Worm (Caenorhabditis elegans) whole organism, L1 larva: ENCODE results near the gene ZK856.4.

ENCODE experiments used
- C16A3.4 ChIP-seq: fragments of 150-350 bp; optimal IDR thresholded peaks from 2 replicates; lab custom pipeline; 2014; ENCODE audit warnings: missing biosample characterization, missing genetic modification characterization
- C34B4.2 ChIP-seq: sonication (generic microtip); optimal IDR thresholded peaks from 2 replicates; lab custom pipeline; 2017; ENCODE audit warnings: mild to moderate bottlenecking, missing genetic modification characterization, missing compliant biosample characterization
- F16B12.6 ChIP-seq: fragments of 150-350 bp; optimal IDR thresholded peaks from 2 replicates; lab custom pipeline; 2014; ENCODE audit warnings: missing biosample characterization, missing genetic modification characterization
- aly-2 ChIP-seq: fragments of 150-350 bp; optimal IDR thresholded peaks from 2 replicates; lab custom pipeline; 2014; ENCODE audit warnings: missing biosample characterization, missing genetic modification characterization
- blmp-1 ChIP-seq: fragments of 150-350 bp; optimal IDR thresholded peaks from 2 replicates; lab custom pipeline; 2014; ENCODE audit warnings: missing biosample characterization, missing genetic modification characterization
- ceh-82 ChIP-seq, 3 experiments: fragments of 150-350 bp in 1 of 3; sonication (generic microtip) in 2 of 3; optimal IDR thresholded peaks; 2 replicates each; lab custom pipeline; 2014 to 2017; ENCODE audit warnings: missing biosample characterization in 3 of 3, missing genetic modification characterization in 3 of 3
- ceh-90 ChIP-seq: sonication (generic microtip); optimal IDR thresholded peaks from 2 replicates; lab custom pipeline; 2016; ENCODE audit warnings: missing genetic modification characterization, missing compliant biosample characterization
- dsc-1 ChIP-seq: sonication (generic microtip); optimal IDR thresholded peaks from 2 replicates; lab custom pipeline; 2016; ENCODE audit warnings: mild to moderate bottlenecking, missing genetic modification characterization, missing compliant biosample characterization
- efl-1 ChIP-seq, 4 experiments: fragments of 150-350 bp; optimal IDR thresholded peaks in 3 of 4; peaks in 1 of 4; 1 replicate in 1 of 4; 2 replicates in 3 of 4; lab custom pipeline; 2014; ENCODE audit warnings: missing biosample characterization in 2 of 4, missing genetic modification characterization in 2 of 4, missing genetic modification reagents in 2 of 4
- egl-13 ChIP-seq: sonication (generic microtip); optimal IDR thresholded peaks from 2 replicates; lab custom pipeline; 2016; ENCODE audit warnings: missing genotype, missing genetic modification reagents, missing genetic modification characterization, missing compliant biosample characterization
- egl-27 ChIP-seq, 2 experiments: fragments of 150-350 bp in 1 of 2; sonication (generic microtip); optimal IDR thresholded peaks; 3 replicates each; lab custom pipeline; 2017 to 2018; ENCODE audit warnings: missing biosample characterization in 2 of 2, missing genetic modification characterization in 2 of 2, missing genetic modification reagents in 2 of 2
- elt-2 ChIP-seq: sonication (generic microtip); optimal IDR thresholded peaks from 2 replicates; lab custom pipeline; 2016; ENCODE audit warnings: missing genetic modification characterization, mild to moderate bottlenecking, inconsistent platforms, missing compliant biosample characterization, missing genetic modification reagents
- ets-5 ChIP-seq: fragments of 200-800 bp; sonication (Bioruptor generic); IDR thresholded peaks from 2 replicates; pipeline ENCODE4 v1.3.6; 2022; ENCODE audit warnings: missing genetic modification characterization, missing compliant biosample characterization
- fkh-10 ChIP-seq: sonication (generic microtip); optimal IDR thresholded peaks from 2 replicates; lab custom pipeline; 2017; ENCODE audit warnings: missing biosample characterization, missing genetic modification reagents, missing genetic modification characterization
- fkh-4 ChIP-seq: sonication (generic microtip); optimal IDR thresholded peaks from 2 replicates; lab custom pipeline; 2016; ENCODE audit warnings: missing compliant biosample characterization, missing genetic modification characterization, borderline replicate concordance
- fkh-8 ChIP-seq: sonication (generic microtip); optimal IDR thresholded peaks from 2 replicates; lab custom pipeline; 2016; ENCODE audit warnings: mild to moderate bottlenecking, missing genetic modification characterization, missing compliant biosample characterization
- fos-1 ChIP-seq: fragments of 150-350 bp; optimal IDR thresholded peaks from 2 replicates; lab custom pipeline; 2014; ENCODE audit warnings: missing biosample characterization, missing genetic modification characterization
- hlh-17 ChIP-seq: fragments of 200-800 bp; sonication (Bioruptor generic); optimal IDR thresholded peaks from 2 replicates; lab custom pipeline; 2018; ENCODE audit warnings: missing genetic modification characterization, mild to moderate bottlenecking, missing compliant biosample characterization, moderate library complexity, borderline replicate concordance
- hlh-4 ChIP-seq: sonication (generic microtip); optimal IDR thresholded peaks from 2 replicates; lab custom pipeline; 2016; ENCODE audit warnings: mild to moderate bottlenecking, missing genetic modification characterization, missing compliant biosample characterization
- hpl-2 ChIP-seq: fragments of 150-350 bp; optimal IDR thresholded peaks from 2 replicates; lab custom pipeline; 2014; ENCODE audit warnings: missing biosample characterization, missing genetic modification reagents, missing genetic modification characterization
- isw-1 ChIP-seq: fragments of 200-800 bp; sonication (Bioruptor generic); IDR thresholded peaks from 2 replicates; pipeline ENCODE4 v1.3.6; 2022; ENCODE audit warnings: missing genetic modification characterization, missing compliant biosample characterization
- lin-13 ChIP-seq: fragments of 150-350 bp; optimal IDR thresholded peaks from 2 replicates; lab custom pipeline; 2014; ENCODE audit warnings: missing biosample characterization, missing genetic modification reagents, missing genetic modification characterization
- lin-14 ChIP-seq: fragments of 200-800 bp; sonication (Bioruptor generic); optimal IDR thresholded peaks from 2 replicates; lab custom pipeline; 2018; ENCODE audit warnings: mild to moderate bottlenecking, missing genetic modification characterization, moderate library complexity, missing compliant biosample characterization
- lin-15B ChIP-seq: fragments of 150-350 bp; sonication (generic microtip); optimal IDR thresholded peaks from 3 replicates; lab custom pipeline; 2014; ENCODE audit warnings: missing biosample characterization, missing genetic modification characterization
- lin-35 ChIP-seq, 2 experiments: fragments of 150-350 bp; optimal IDR thresholded peaks; 2 replicates each; lab custom pipeline; 2014; ENCODE audit warnings: missing biosample characterization in 2 of 2, missing genetic modification characterization in 2 of 2, missing genetic modification reagents in 2 of 2
- lin-39 ChIP-seq: fragments of 150-350 bp; optimal IDR thresholded peaks from 2 replicates; lab custom pipeline; 2014; ENCODE audit warnings: missing biosample characterization, missing genetic modification reagents, missing genetic modification characterization
- lir-3 ChIP-seq: sonication (generic microtip); optimal IDR thresholded peaks from 2 replicates; lab custom pipeline; 2016; ENCODE audit warnings: mild to moderate bottlenecking, missing genetic modification characterization, moderate library complexity, missing compliant biosample characterization; ENCODE audit not compliant: poor library complexity
- lsy-2 ChIP-seq, 2 experiments: fragments of 150-350 bp; optimal IDR thresholded peaks; 2 replicates each; lab custom pipeline; 2014; ENCODE audit warnings: missing biosample characterization in 2 of 2, missing genetic modification characterization in 2 of 2
- mdl-1 ChIP-seq, 2 experiments: fragments of 150-350 bp; optimal IDR thresholded peaks; 2 replicates each; lab custom pipeline; 2014 to 2017; ENCODE audit warnings: missing biosample characterization in 2 of 2, missing genetic modification characterization in 2 of 2, inconsistent platforms in 1 of 2
- mef-2 ChIP-seq: fragments of 150-350 bp; optimal IDR thresholded peaks from 2 replicates; lab custom pipeline; 2014; ENCODE audit warnings: missing biosample characterization, missing genetic modification characterization
- mep-1 ChIP-seq: fragments of 150-350 bp; optimal IDR thresholded peaks from 2 replicates; lab custom pipeline; 2014; ENCODE audit warnings: missing biosample characterization, missing genetic modification characterization
- nhr-11 ChIP-seq: fragments of 150-350 bp; optimal IDR thresholded peaks from 2 replicates; lab custom pipeline; 2014; ENCODE audit warnings: missing biosample characterization, missing genetic modification characterization
- nhr-12 ChIP-seq: sonication (generic microtip); optimal IDR thresholded peaks from 2 replicates; lab custom pipeline; 2017; ENCODE audit warnings: missing biosample characterization, missing genetic modification characterization
- nhr-19 ChIP-seq: fragments of 200-800 bp; sonication (Bioruptor generic); conservative IDR thresholded peaks from 2 replicates; pipeline ENCODE4 v1.3.6; 2022; ENCODE audit warnings: missing genetic modification characterization, missing compliant biosample characterization
- nhr-20 ChIP-seq: sonication (generic microtip); optimal IDR thresholded peaks from 2 replicates; lab custom pipeline; 2016; ENCODE audit warnings: mild to moderate bottlenecking, missing genetic modification characterization, missing compliant biosample characterization
- nhr-76 ChIP-seq: sonication (generic microtip); optimal IDR thresholded peaks from 2 replicates; lab custom pipeline; 2017; ENCODE audit warnings: missing biosample characterization, missing genetic modification characterization
- nhr-84 ChIP-seq: sonication (generic microtip); optimal IDR thresholded peaks from 2 replicates; lab custom pipeline; 2017; ENCODE audit warnings: missing biosample characterization, missing genetic modification characterization
- skn-1 ChIP-seq: fragments of 150-350 bp; optimal IDR thresholded peaks from 2 replicates; lab custom pipeline; 2014; ENCODE audit warnings: missing biosample characterization, missing genetic modification characterization
- snpc-4 ChIP-seq: fragments of 150-350 bp; optimal IDR thresholded peaks from 2 replicates; lab custom pipeline; 2014; ENCODE audit warnings: missing biosample characterization, missing genetic modification characterization
- snu-23 ChIP-seq: sonication (generic microtip); optimal IDR thresholded peaks from 2 replicates; lab custom pipeline; 2016; ENCODE audit warnings: missing genetic modification characterization, missing compliant biosample characterization
- sox-4 ChIP-seq: sonication (generic microtip); optimal IDR thresholded peaks from 2 replicates; lab custom pipeline; 2016; ENCODE audit warnings: missing genetic modification characterization, missing compliant biosample characterization
- sup-37 ChIP-seq: fragments of 200-800 bp; sonication (Bioruptor generic); optimal IDR thresholded peaks from 2 replicates; lab custom pipeline; 2018; ENCODE audit warnings: mild to moderate bottlenecking, missing genetic modification characterization, missing compliant biosample characterization
- swsn-7 ChIP-seq: sonication (generic microtip); optimal IDR thresholded peaks from 2 replicates; lab custom pipeline; 2016; ENCODE audit warnings: missing genetic modification characterization, missing compliant biosample characterization
- tbx-2 ChIP-seq: sonication (generic microtip); optimal IDR thresholded peaks from 2 replicates; lab custom pipeline; 2016; ENCODE audit warnings: missing genetic modification characterization, missing compliant biosample characterization
- tlp-1 ChIP-seq: fragments of 150-350 bp; optimal IDR thresholded peaks from 2 replicates; lab custom pipeline; 2014; ENCODE audit warnings: missing biosample characterization, missing genetic modification characterization
- unc-130 ChIP-seq: fragments of 150-350 bp; optimal IDR thresholded peaks from 2 replicates; lab custom pipeline; 2017; ENCODE audit warnings: missing biosample characterization, missing genetic modification characterization, inconsistent platforms
- unc-86 ChIP-seq: sonication (generic microtip); optimal IDR thresholded peaks from 2 replicates; lab custom pipeline; 2016; ENCODE audit warnings: missing genetic modification characterization, missing compliant biosample characterization
- zip-4 ChIP-seq: fragments of 200-800 bp; sonication (Bioruptor generic); optimal IDR thresholded peaks from 2 replicates; lab custom pipeline; 2018; ENCODE audit warnings: mild to moderate bottlenecking, missing genetic modification characterization, moderate library complexity, missing compliant biosample characterization
- ztf-4 ChIP-seq: fragments of 150-350 bp; optimal IDR thresholded peaks from 2 replicates; lab custom pipeline; 2014; ENCODE audit warnings: missing biosample characterization, missing genetic modification characterization

The ZK856.4 gene

DNA sequence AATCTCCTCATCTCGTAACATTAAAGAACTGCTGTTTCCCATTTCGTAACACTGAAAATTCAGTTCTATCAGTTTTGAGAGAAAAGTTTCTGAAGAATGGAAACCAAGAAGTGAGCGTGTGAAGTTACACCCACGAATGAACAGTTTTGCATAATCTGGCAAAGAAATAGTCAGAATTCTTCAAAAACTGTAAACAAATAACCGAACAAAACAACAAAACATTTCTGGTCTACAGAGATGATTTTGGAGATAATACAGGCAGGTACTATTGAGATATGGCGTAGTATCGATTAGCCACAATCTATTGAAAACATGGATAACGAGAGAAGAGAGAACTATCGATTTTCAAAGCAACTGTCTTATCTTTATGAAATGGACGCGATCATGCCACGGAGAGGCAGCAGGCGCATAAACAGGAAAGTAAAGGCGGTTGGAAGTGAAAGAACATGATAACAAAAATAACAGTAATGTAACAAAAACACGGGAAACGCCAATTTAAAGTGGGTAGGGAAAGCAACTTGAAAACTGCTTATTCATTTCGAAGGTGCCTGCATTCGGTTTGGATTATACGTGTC, 20.4 kb downstream of the ZK856.4 start, which contains the start of gene chpf-1 (continued):
- TF ChIP-seq fkh-4 (no peak), nhr-19 (GFP tag; lab: Robert Waterston, UW) (no peak), aly-2 (no peak), snpc-4 (tag; lab: Kevin White, UChicago) (no peak), skn-1 (no peak), elt-2 (peak; percentile 22), fkh-10 (GFP tag; lab: Kevin White, UChicago) (no peak), mdl-1 (tag; optimal IDR thresholded peaks at IDR 0.05; lab: Kevin White, UChicago) (peak in 1 of 2 experiments; percentile 0), sox-4 (tag; lab: Kevin White, UChicago) (no peak), snu-23 (GFP tag; lab: Kevin White, UChicago) (peak; percentile 29), ceh-82 (tag; optimal IDR thresholded peaks at IDR 0.05; lab: Kevin White, UChicago) (no peak), egl-13 (tag; lab: Kevin White, UChicago) (no peak), lsy-2 (tag; optimal IDR thresholded peaks at IDR 0.05; lab: Kevin White, UChicago) (no peak), unc-130 (tag; lab: Kevin White, UChicago) (peak; percentile 26), blmp-1 (tag; lab: Kevin White, UChicago) (peak; percentile 80)
- TF ChIP-seq, all 84 proteins: peak for 11

ce11 chrV:10204863-10205338, 21.8 kb downstream of the ZK856.4 start, which contains the start of the genes ZK856.19 and ZK856.11:
TSS of gene ZK856.19 (minus strand) at chrV:10204913.
TSS of gene ZK856.11 (minus strand) at chrV:10204938.
- peak; percentile 69 for TF ChIP-seq snpc-4 (tag; lab: Kevin White, UChicago)
- TF ChIP-seq unc-130 (tag; lab: Kevin White, UChicago), result peak; percentile 60
- peak; percentile 78 for TF ChIP-seq nhr-20
- TF ChIP-seq ceh-90 (tag; lab: Kevin White, UChicago), result no peak
- TF ChIP-seq egl-13 (tag; lab: Kevin White, UChicago), result no peak
- no peak for TF ChIP-seq ztf-4
- TF ChIP-seq lin-15B (tag; lab: Kevin White, UChicago), result peak; percentile 78
- no peak for TF ChIP-seq nhr-76 (tag; lab: Kevin White, UChicago)
- TF ChIP-seq nhr-11 (tag; lab: Kevin White, UChicago), result peak; percentile 33
- TF ChIP-seq F16B12.6 (tag; lab: Kevin White, UChicago), result peak; percentile 36
- TF ChIP-seq fos-1 (tag; lab: Kevin White, UChicago), result peak; percentile 27
- TF ChIP-seq mef-2 (tag; lab: Kevin White, UChicago), result no peak
- TF ChIP-seq isw-1, result peak; percentile 58
- peak; percentile 69 for TF ChIP-seq lin-14
- peak; percentile 69 for TF ChIP-seq dsc-1 (tag; lab: Kevin White, UChicago)
- no peak for TF ChIP-seq tlp-1 (tag; lab: Kevin White, UChicago)
- TF ChIP-seq unc-86 (tag; lab: Kevin White, UChicago), result peak; percentile 54
- peak; percentile 4 for TF ChIP-seq zip-4
- no peak for TF ChIP-seq ets-5 (GFP tag; lab: Robert Waterston, UW)
- peak; percentile 31 for TF ChIP-seq elt-2
- TF ChIP-seq sup-37 (GFP tag; lab: Kevin White, UChicago), result no peak
- peak; percentile 88 for TF ChIP-seq mep-1 (tag; lab: Kevin White, UChicago)
- peak; percentile 68 for TF ChIP-seq C16A3.4 (tag; lab: Kevin White, UChicago)
- TF ChIP-seq lin-13 (GFP tag; lab: Kevin White, UChicago), result peak; percentile 1
- no peak for TF ChIP-seq egl-27 (tag; optimal IDR thresholded peaks at IDR 0.05; lab: Kevin White, UChicago)
- peak; percentile 70 to 75 for TF ChIP-seq lin-35 (GFP tag; optimal IDR thresholded peaks at IDR 0.05; lab: Kevin White, UChicago)
- peak; percentile 75 for TF ChIP-seq nhr-19 (GFP tag; lab: Robert Waterston, UW)
- no peak for TF ChIP-seq C34B4.2 (tag; lab: Kevin White, UChicago)
- TF ChIP-seq lir-3, result peak; percentile 50
- TF ChIP-seq hpl-2, result no peak
- peak; percentile 37 for TF ChIP-seq lin-39 (tag; lab: Kevin White, UChicago)
- TF ChIP-seq nhr-12, result no peak
- TF ChIP-seq hlh-4 (tag; lab: Kevin White, UChicago), result no peak
- TF ChIP-seq swsn-7, result peak; percentile 77
- TF ChIP-seq tbx-2 (tag; lab: Kevin White, UChicago), result peak; percentile 78
- TF ChIP-seq skn-1, result peak; percentile 37
- TF ChIP-seq efl-1 (optimal IDR thresholded peaks at IDR 0.05; lab: Kevin White, UChicago), result peak; percentile 63 to 74
- peak; percentile 66 to 97 for TF ChIP-seq efl-1 (GFP tag; optimal IDR thresholded peaks at IDR 0.05 in 1 of 2; lab: Kevin White, UChicago)
- TF ChIP-seq nhr-84 (tag; lab: Kevin White, UChicago), result no peak
- TF ChIP-seq lsy-2 (tag; optimal IDR thresholded peaks at IDR 0.05; lab: Kevin White, UChicago), result peak; percentile 79 to 88
- TF ChIP-seq hlh-17 (GFP tag; lab: Kevin White, UChicago), result no peak
- TF ChIP-seq fkh-8 (tag; lab: Kevin White, UChicago), result no peak
- TF ChIP-seq snu-23 (GFP tag; lab: Kevin White, UChicago), result peak; percentile 79
- TF ChIP-seq sox-4 (tag; lab: Kevin White, UChicago), result peak; percentile 0
